Fruit fly (Drosophila melanogaster) whole organism, prepupa: ENCODE data around the gene CG42637.

Experiments
- Blimp-1 ChIP-seq: fragments of 200-800 bp; sonication (Bioruptor generic); optimal IDR thresholded peaks from 3 replicates; lab custom pipeline; 2017; ENCODE audit warnings: missing biosample characterization, missing genetic modification characterization, mild to moderate bottlenecking, moderate library complexity, missing genetic modification reagents
- CG10631 ChIP-seq: fragments of 200-800 bp; sonication (Bioruptor generic); optimal IDR thresholded peaks from 2 replicates; lab custom pipeline; 2016; ENCODE audit warnings: missing biosample characterization, missing genetic modification characterization
- CG11762 ChIP-seq: fragments of 200-800 bp; sonication (Bioruptor generic); optimal IDR thresholded peaks from 3 replicates; lab custom pipeline; 2016; ENCODE audit warnings: missing biosample characterization, missing genetic modification characterization; ENCODE audit not compliant: insufficient read depth
- CG1621 ChIP-seq: fragments of 200-800 bp; sonication (Bioruptor generic); optimal IDR thresholded peaks from 3 replicates; lab custom pipeline; 2018; ENCODE audit warnings: missing biosample characterization, mild to moderate bottlenecking, missing genetic modification characterization
- CG3032 ChIP-seq: fragments of 200-800 bp; optimal IDR thresholded peaks from 2 replicates; lab custom pipeline; 2019; ENCODE audit warnings: missing biosample characterization, mild to moderate bottlenecking, missing genetic modification characterization, moderate library complexity
- CG31627 ChIP-seq: fragments of 200-800 bp; sonication (Bioruptor generic); optimal IDR thresholded peaks from 3 replicates; lab custom pipeline; 2016; ENCODE audit warnings: missing biosample characterization, missing genetic modification characterization
- CG32006 ChIP-seq: fragments of 200-800 bp; sonication (Bioruptor generic); optimal IDR thresholded peaks from 3 replicates; lab custom pipeline; 2017; ENCODE audit warnings: missing biosample characterization, mild to moderate bottlenecking, missing genetic modification characterization
- CG3919 ChIP-seq: fragments of 200-800 bp; sonication (Bioruptor generic); optimal IDR thresholded peaks from 3 replicates; lab custom pipeline; 2016; ENCODE audit warnings: missing biosample characterization, missing genetic modification characterization
- CG4318 ChIP-seq: fragments of 200-800 bp; sonication (Bioruptor generic); optimal IDR thresholded peaks from 3 replicates; lab custom pipeline; 2017; ENCODE audit warnings: missing biosample characterization, mild to moderate bottlenecking, missing genetic modification characterization
- CG6808 ChIP-seq: fragments of 200-800 bp; sonication (Bioruptor generic); optimal IDR thresholded peaks from 3 replicates; lab custom pipeline; 2017; ENCODE audit warnings: missing biosample characterization, missing genetic modification characterization, mild to moderate bottlenecking, moderate library complexity, missing genetic modification reagents
- CG7368 ChIP-seq: fragments of 200-800 bp; sonication (Bioruptor generic); optimal IDR thresholded peaks from 3 replicates; lab custom pipeline; 2016; ENCODE audit warnings: missing biosample characterization, missing genetic modification characterization
- CG8319 ChIP-seq: fragments of 200-800 bp; sonication (Bioruptor generic); optimal IDR thresholded peaks from 3 replicates; lab custom pipeline; 2016; ENCODE audit warnings: missing biosample characterization, missing genetic modification characterization
- CG8632 ChIP-seq: fragments of 200-800 bp; sonication (Bioruptor generic); optimal IDR thresholded peaks from 3 replicates; lab custom pipeline; 2016; ENCODE audit warnings: missing biosample characterization, missing genetic modification characterization
- CG9139 ChIP-seq: fragments of 200-800 bp; sonication (Bioruptor generic); optimal IDR thresholded peaks from 3 replicates; lab custom pipeline; 2017; ENCODE audit warnings: missing biosample characterization, mild to moderate bottlenecking, missing genetic modification characterization
- Eip78C ChIP-seq: fragments of 200-800 bp; sonication (Bioruptor generic); peaks from one replicate; lab custom pipeline; 2016; ENCODE audit warnings: missing biosample characterization, missing genetic modification characterization
- Eip93F ChIP-seq: fragments of 200-800 bp; sonication (Bioruptor generic); optimal IDR thresholded peaks from 2 replicates; lab custom pipeline; 2016; ENCODE audit warnings: missing biosample characterization, mild to moderate bottlenecking, missing genetic modification characterization
- Ets21C ChIP-seq: fragments of 200-800 bp; sonication (Bioruptor generic); optimal IDR thresholded peaks from 3 replicates; lab custom pipeline; 2016; ENCODE audit warnings: missing biosample characterization, missing genetic modification characterization
- Ets96B ChIP-seq: fragments of 200-800 bp; optimal IDR thresholded peaks from 2 replicates; lab custom pipeline; 2019; ENCODE audit warnings: missing biosample characterization, mild to moderate bottlenecking, missing genetic modification characterization, moderate library complexity
- Hr38 ChIP-seq: sonication (Bioruptor generic); optimal IDR thresholded peaks from 2 replicates; lab custom pipeline; 2016; ENCODE audit warnings: missing biosample characterization, missing genetic modification characterization
- Met ChIP-seq: fragments of 200-800 bp; sonication (Bioruptor generic); optimal IDR thresholded peaks from 3 replicates; lab custom pipeline; 2016; ENCODE audit warnings: missing biosample characterization, missing genetic modification characterization
- OdsH ChIP-seq: fragments of 200-800 bp; sonication (Bioruptor generic); optimal IDR thresholded peaks from 3 replicates; lab custom pipeline; 2016; ENCODE audit warnings: missing biosample characterization, missing genetic modification characterization
- Smox ChIP-seq: fragments of 200-800 bp; sonication (Bioruptor generic); optimal IDR thresholded peaks from 3 replicates; lab custom pipeline; 2016; ENCODE audit warnings: missing biosample characterization, missing genetic modification characterization
- Sox15 ChIP-seq: fragments of 200-800 bp; sonication (Bioruptor generic); optimal IDR thresholded peaks from 3 replicates; lab custom pipeline; 2016; ENCODE audit warnings: missing biosample characterization, missing genetic modification characterization
- achi ChIP-seq: fragments of 200-800 bp; sonication (Bioruptor generic); optimal IDR thresholded peaks from 3 replicates; lab custom pipeline; 2016; ENCODE audit warnings: missing biosample characterization, missing genetic modification characterization
- acj6 ChIP-seq: fragments of 200-800 bp; sonication (Bioruptor generic); optimal IDR thresholded peaks from 3 replicates; lab custom pipeline; 2016; ENCODE audit warnings: missing biosample characterization, missing genetic modification characterization
- dac ChIP-seq: fragments of 200-800 bp; sonication (Bioruptor generic); optimal IDR thresholded peaks from 2 replicates; lab custom pipeline; 2017; ENCODE audit warnings: missing biosample characterization, mild to moderate bottlenecking, missing genetic modification characterization
- dsx ChIP-seq: fragments of 200-800 bp; optimal IDR thresholded peaks from 3 replicates; lab custom pipeline; 2019; ENCODE audit warnings: missing biosample characterization, mild to moderate bottlenecking, missing genetic modification characterization, moderate library complexity; ENCODE audit not compliant: poor library complexity, severe bottlenecking
- esn ChIP-seq: fragments of 200-800 bp; sonication (Bioruptor generic); optimal IDR thresholded peaks from 2 replicates; lab custom pipeline; 2016; ENCODE audit warnings: missing biosample characterization, mild to moderate bottlenecking, missing genetic modification characterization, moderate library complexity
- fkh ChIP-seq: fragments of 200-800 bp; sonication (Bioruptor generic); optimal IDR thresholded peaks from 3 replicates; lab custom pipeline; 2017; ENCODE audit warnings: missing biosample characterization, mild to moderate bottlenecking, missing genetic modification characterization, moderate library complexity
- pdm3 ChIP-seq: fragments of 200-800 bp; sonication (Bioruptor generic); optimal IDR thresholded peaks from 3 replicates; lab custom pipeline; 2016; ENCODE audit warnings: missing biosample characterization, missing genetic modification characterization
- salr ChIP-seq, 2 experiments: fragments of 200-800 bp; sonication (Bioruptor generic); optimal IDR thresholded peaks; 3 replicates each; lab custom pipeline; 2016 to 2018; ENCODE audit warnings: missing biosample characterization in 2 of 2, missing genetic modification characterization in 2 of 2, mild to moderate bottlenecking in 1 of 2
- svp ChIP-seq: fragments of 200-800 bp; sonication (Bioruptor generic); peaks from one replicate; lab custom pipeline; 2016; ENCODE audit warnings: missing biosample characterization, missing genetic modification characterization
- topi ChIP-seq: fragments of 200-800 bp; sonication (Bioruptor generic); optimal IDR thresholded peaks from 3 replicates; lab custom pipeline; 2016; ENCODE audit warnings: missing biosample characterization, missing genetic modification characterization

Gene CG42637

dm6 chr3L:19674317-19674716 is 119.1 kb downstream of the CG42637 start (continued):
- TF ChIP-seq pdm3 (GFP tag; lab: Kevin White, UChicago): peak; percentile 45
- no peak for TF ChIP-seq dac (GFP tag; lab: Kevin White, UChicago)
- TF ChIP-seq CG7368 (GFP tag; lab: Kevin White, UChicago): peak; percentile 5
- peak; percentile 23 for TF ChIP-seq CG8632 (GFP tag; lab: Kevin White, UChicago)
- TF ChIP-seq CG11762 (GFP tag; lab: Kevin White, UChicago): no peak
- no peak for TF ChIP-seq Eip93F
- peak; percentile 56 for TF ChIP-seq Met (GFP tag; lab: Kevin White, UChicago)
- peak; percentile 23 for TF ChIP-seq Ets21C (GFP tag; lab: Kevin White, UChicago)
- TF ChIP-seq CG4318: no peak
- no peak for TF ChIP-seq Hr38 (GFP tag; lab: Kevin White, UChicago)
- peak; percentile 77 for TF ChIP-seq svp (GFP tag; lab: Kevin White, UChicago)
- TF ChIP-seq CG3032 (tag; lab: Kevin White, UChicago): peak; percentile 44
- TF ChIP-seq dsx (GFP tag; lab: Kevin White, UChicago): peak; percentile 31
- TF ChIP-seq CG3919: peak; percentile 60
- peak; percentile 40 for TF ChIP-seq Smox
- TF ChIP-seq Sox15 (GFP tag; lab: Kevin White, UChicago): peak; percentile 24
- peak; percentile 34 for TF ChIP-seq CG10631
- peak; percentile 47 for TF ChIP-seq OdsH (GFP tag; lab: Kevin White, UChicago)
- peak; percentile 52 for TF ChIP-seq esn (GFP tag; lab: Kevin White, UChicago)
- TF ChIP-seq salr (GFP tag; optimal IDR thresholded peaks at IDR 0.05; lab: Kevin White, UChicago): peak; percentile 6 to 17
- peak; percentile 40 for TF ChIP-seq CG32006 (GFP tag; lab: Kevin White, UChicago)
- TF ChIP-seq CG1621 (tag; lab: Kevin White, UChicago): peak; percentile 53
- peak; percentile 56 for TF ChIP-seq Ets96B (tag; lab: Kevin White, UChicago)
- TF ChIP-seq CG8319 (GFP tag; lab: Kevin White, UChicago): no peak
- peak; percentile 50 for TF ChIP-seq acj6 (GFP tag; lab: Kevin White, UChicago)
- TF ChIP-seq Blimp-1 (GFP tag; lab: Kevin White, UChicago): no peak
- peak; percentile 50 for TF ChIP-seq topi (GFP tag; lab: Kevin White, UChicago)
- no peak for TF ChIP-seq fkh (GFP tag; lab: Kevin White, UChicago)
- peak; percentile 31 for TF ChIP-seq CG6808 (GFP tag; lab: Kevin White, UChicago)
- peak; percentile 44 for TF ChIP-seq achi (GFP tag; lab: Kevin White, UChicago)
- peak; percentile 4 for TF ChIP-seq CG9139

dm6 chr3L:19670492-19670891 is 122.9 kb downstream of the CG42637 start:
- TF ChIP-seq CG3919 (peak; percentile 9), CG3032 (tag; lab: Kevin White, UChicago) (peak; percentile 2), Eip78C (GFP tag; lab: Kevin White, UChicago) (peak; percentile 19), CG31627 (no peak), Ets96B (tag; lab: Kevin White, UChicago) (peak; percentile 0), achi (GFP tag; lab: Kevin White, UChicago) (no peak), Blimp-1 (GFP tag; lab: Kevin White, UChicago) (no peak)
